Worm (Caenorhabditis elegans) whole organism, L2 larva: Measurements from ENCODE around the gene F46F5.1.

Experiments
- aly-2 ChIP-seq: fragments of 150-350 bp; optimal IDR thresholded peaks from 2 replicates; lab custom pipeline; 2014; ENCODE audit warnings: missing biosample characterization, missing genetic modification characterization
- ama-1 ChIP-seq: fragments of 150-350 bp; optimal IDR thresholded peaks from 2 replicates; lab custom pipeline; 2018; ENCODE audit warnings: inconsistent platforms
- blmp-1 ChIP-seq: sonication (generic microtip); optimal IDR thresholded peaks from 2 replicates; lab custom pipeline; 2017; ENCODE audit warnings: missing genetic modification characterization, mild to moderate bottlenecking, missing compliant biosample characterization, antibody characterized with exemption, moderate library complexity; ENCODE audit not compliant: insufficient read depth
- elt-1 ChIP-seq: fragments of 150-350 bp; optimal IDR thresholded peaks from 2 replicates; lab custom pipeline; 2014; ENCODE audit warnings: missing biosample characterization, missing genetic modification characterization
- nhr-23 ChIP-seq: fragments of 150-350 bp; optimal IDR thresholded peaks from 2 replicates; lab custom pipeline; 2014; ENCODE audit warnings: missing biosample characterization, missing genetic modification reagents, missing genetic modification characterization
- nhr-237 ChIP-seq: fragments of 150-350 bp; optimal IDR thresholded peaks from 2 replicates; lab custom pipeline; 2014; ENCODE audit warnings: missing biosample characterization, missing genetic modification characterization
- skn-1 ChIP-seq: sonication (generic microtip); optimal IDR thresholded peaks from 2 replicates; lab custom pipeline; 2017; ENCODE audit warnings: missing biosample characterization, missing genetic modification characterization
- zag-1 ChIP-seq: fragments of 150-350 bp; optimal IDR thresholded peaks from 2 replicates; lab custom pipeline; 2014; ENCODE audit warnings: missing biosample characterization, missing genetic modification characterization
- ztf-4 ChIP-seq: fragments of 150-350 bp; optimal IDR thresholded peaks from 2 replicates; lab custom pipeline; 2014; ENCODE audit warnings: missing biosample characterization, missing genetic modification characterization

DNA sequence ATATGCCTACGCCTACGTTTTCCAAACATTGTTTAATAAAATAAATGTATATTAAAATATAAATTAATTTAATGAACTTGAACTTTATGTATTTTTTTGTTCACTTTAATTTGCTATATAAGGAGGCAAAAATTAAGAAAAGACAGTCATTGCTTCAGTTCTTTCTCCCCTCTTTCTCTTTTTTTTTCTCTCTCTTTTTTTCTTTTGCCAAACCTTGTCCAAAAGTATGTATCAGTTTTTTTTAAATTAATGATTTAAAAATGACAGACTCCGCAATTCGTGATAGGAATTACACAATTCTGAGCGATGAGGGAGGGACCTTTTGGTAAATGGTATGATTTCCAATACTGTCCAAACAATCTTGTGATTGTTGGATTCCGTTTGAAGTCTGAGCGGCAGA, 11.3 kb upstream of the F46F5.1 start, which contains the start of gene F46F5.13:
- TF ChIP-seq blmp-1 (tag; lab: Kevin White, UChicago) (no peak), zag-1 (tag; lab: Kevin White, UChicago) (no peak), elt-1 (tag; lab: Kevin White, UChicago) (no peak), aly-2 (tag; lab: Kevin White, UChicago) (no peak), ztf-4 (no peak), nhr-237 (tag; lab: Kevin White, UChicago) (no peak), nhr-23 (no peak), skn-1 (tag; lab: Kevin White, UChicago) (no peak), ama-1 (lab: Kevin White, UChicago) (no peak)
